Worm (Caenorhabditis elegans) whole organism, young adult: ENCODE measurements around the gene sdf-9.

Experiments used
- F10E7.11 ChIP-seq: sonication (generic microtip); optimal IDR thresholded peaks from 2 replicates; lab custom pipeline; 2017; ENCODE audit warnings: mild to moderate bottlenecking, missing genetic modification characterization, moderate library complexity, missing compliant biosample characterization
- F57A8.1 ChIP-seq: fragments of 200-800 bp; sonication (Bioruptor generic); optimal IDR thresholded peaks from 2 replicates; lab custom pipeline; 2018; ENCODE audit warnings: mild to moderate bottlenecking, missing genetic modification characterization, moderate library complexity, missing compliant biosample characterization
- nfya-1 ChIP-seq: sonication (generic microtip); optimal IDR thresholded peaks from 2 replicates; lab custom pipeline; 2017; ENCODE audit warnings: antibody characterized with exemption, missing compliant biosample characterization, missing genetic modification characterization, borderline replicate concordance; ENCODE audit not compliant: insufficient read depth
- nfyb-1 ChIP-seq: fragments of 200-800 bp; sonication (Bioruptor generic); IDR thresholded peaks from 2 replicates; pipeline ENCODE4 v1.3.6; 2022; ENCODE audit warnings: missing genetic modification reagents, missing genetic modification characterization, missing compliant biosample characterization
- rec-8 ChIP-seq, 2 experiments: sonication (generic microtip); optimal IDR thresholded peaks; 2 replicates each; lab custom pipeline; 2016; ENCODE audit warnings: mild to moderate bottlenecking in 2 of 2, missing genetic modification characterization in 2 of 2, missing genetic modification reagents in 2 of 2, missing genotype in 2 of 2, missing biosample characterization in 1 of 2, missing compliant biosample characterization in 1 of 2, moderate library complexity in 1 of 2
- snpc-3.4 ChIP-seq: sonication (generic microtip); optimal IDR thresholded peaks from 2 replicates; lab custom pipeline; 2017; ENCODE audit warnings: missing genetic modification characterization, mild to moderate bottlenecking, missing compliant biosample characterization, antibody characterized with exemption, moderate library complexity, missing genotype, missing genetic modification reagents
- snpc-4 ChIP-seq, 5 experiments: fragments of 150-350 bp in 1 of 5; sonication (generic microtip) in 4 of 5; optimal IDR thresholded peaks; 2 replicates each; lab custom pipeline; 2014 to 2018; ENCODE audit warnings: missing genetic modification characterization in 5 of 5, missing biosample characterization in 3 of 5, antibody characterized with exemption in 2 of 5, mild to moderate bottlenecking in 2 of 5, missing compliant biosample characterization in 2 of 5, missing genotype in 2 of 5, moderate library complexity in 2 of 5, missing genetic modification reagents in 1 of 5
- sptf-2 ChIP-seq: fragments of 200-800 bp; sonication (Bioruptor generic); optimal IDR thresholded peaks from 2 replicates; lab custom pipeline; 2018; ENCODE audit warnings: mild to moderate bottlenecking, missing genetic modification characterization, missing compliant biosample characterization
- unc-130 ChIP-seq: sonication (generic microtip); optimal IDR thresholded peaks from 2 replicates; lab custom pipeline; 2016; ENCODE audit warnings: missing genetic modification reagents, missing genetic modification characterization, missing compliant biosample characterization
- zim-3 ChIP-seq: sonication (generic microtip); optimal IDR thresholded peaks from 2 replicates; lab custom pipeline; 2017; ENCODE audit warnings: mild to moderate bottlenecking, missing genetic modification characterization, moderate library complexity, missing compliant biosample characterization
- ztf-25 ChIP-seq: fragments of 200-800 bp; sonication (Bioruptor generic); IDR thresholded peaks from 2 replicates; pipeline ENCODE4 v1.3.6; 2022; ENCODE audit warnings: missing genetic modification reagents, missing genetic modification characterization, missing compliant biosample characterization
- ztf-6 ChIP-seq: fragments of 200-800 bp; sonication (Bioruptor generic); IDR thresholded peaks from 2 replicates; pipeline ENCODE4 v1.3.6; 2022; ENCODE audit warnings: missing genetic modification reagents, missing genetic modification characterization, missing compliant biosample characterization

DNA sequence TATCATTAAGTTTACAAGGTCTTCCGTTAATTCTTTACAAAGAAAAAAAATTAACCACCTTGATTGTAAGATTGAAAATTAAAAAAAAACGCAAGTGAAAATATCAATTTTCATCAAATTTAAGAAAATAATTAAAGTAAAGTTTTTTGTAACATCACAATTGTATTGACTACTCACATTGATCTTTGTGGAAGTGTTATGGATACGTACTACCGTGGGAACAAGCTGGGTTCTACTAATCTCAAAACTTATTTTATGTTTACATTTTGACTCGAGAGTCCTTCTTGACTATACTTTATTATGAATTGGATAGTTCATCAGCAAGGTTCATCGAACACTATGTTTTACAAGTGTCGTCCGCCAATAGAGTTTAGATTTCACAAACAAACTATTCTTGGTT, 31.5 kb downstream of the sdf-9 start, which contains the start of gene num-1:
- TF ChIP-seq unc-130 (GFP tag; lab: Kevin White, UChicago) (no peak), nfya-1 (tag; lab: Kevin White, UChicago) (no peak), ztf-6 (GFP tag; lab: Robert Waterston, UW) (no peak), snpc-3.4 (no peak), snpc-4 (GFP tag; optimal IDR thresholded peaks at IDR 0.05; lab: Kevin White, UChicago) (no peak), snpc-4 (tag; optimal IDR thresholded peaks at IDR 0.05; lab: Kevin White, UChicago) (no peak), ztf-25 (GFP tag; lab: Robert Waterston, UW) (no peak), F57A8.1 (GFP tag; lab: Kevin White, UChicago) (no peak), sptf-2 (GFP tag; lab: Kevin White, UChicago) (no peak), rec-8 (tag; optimal IDR thresholded peaks at IDR 0.05; lab: Kevin White, UChicago) (no peak), nfyb-1 (GFP tag; lab: Robert Waterston, UW) (no peak), F10E7.11 (tag; lab: Kevin White, UChicago) (no peak), zim-3 (tag; lab: Kevin White, UChicago) (no peak)
